Fruit fly (Drosophila melanogaster): ENCODE results near the gene CG3987.

dm6 chr3R:15095550-15096031 lies 44.2 kb upstream of the CG3987 start, which contains the start of gene CG6966:
- TF ChIP-seq h (GFP tag; optimal IDR thresholded peaks at IDR 0.05): peak; percentile 88
- TF ChIP-seq CG9705 (GFP tag; optimal IDR thresholded peaks at IDR 0.05): peak; percentile 93
- peak; percentile 50 for TF ChIP-seq psq (GFP tag; optimal IDR thresholded peaks at IDR 0.05)
- peak; percentile 63 for TF ChIP-seq Myc (optimal IDR thresholded peaks at IDR 0.05)
- no peak for TF ChIP-seq pan (optimal IDR thresholded peaks at IDR 0.05)
- TF ChIP-seq lola (GFP tag; optimal IDR thresholded peaks at IDR 0.05): no peak
- TF ChIP-seq HLH106 (tag; optimal IDR thresholded peaks at IDR 0.05): peak; percentile 82
